Worm (Caenorhabditis elegans): ENCODE results near the gene emc-5.

- no peak for TF ChIP-seq spr-3 (GFP tag; optimal IDR thresholded peaks at IDR 0.05)
- TF ChIP-seq fkh-10 (GFP tag; optimal IDR thresholded peaks at IDR 0.05): no peak
- TF ChIP-seq nhr-76 (tag; optimal IDR thresholded peaks at IDR 0.05): no peak
- no peak for TF ChIP-seq zag-1 (tag; optimal IDR thresholded peaks at IDR 0.05)
- TF ChIP-seq nhr-25 (tag; optimal IDR thresholded peaks at IDR 0.05; ENCODE audit: borderline replicate concordance, insufficient read depth): no peak
- TF ChIP-seq ceh-82 (tag; optimal IDR thresholded peaks at IDR 0.05): no peak
- TF ChIP-seq ztf-11 (tag; optimal IDR thresholded peaks at IDR 0.05): no peak
- TF ChIP-seq pqm-1 (tag; optimal IDR thresholded peaks at IDR 0.05): no peak
- TF ChIP-seq lin-39 (tag; optimal IDR thresholded peaks at IDR 0.05): no peak
These were observed 13.8 kb downstream of the emc-5 start, which contains the start of gene npr-41 for ce11 chrII:11510373-11510772.
